Fruit fly (Drosophila melanogaster) whole organism, prepupa: ENCODE data around the gene AstC.
A peak's percentile ranks its signal among the peaks of the same experiment; 100 is the strongest.

ENCODE experiments used
- Blimp-1 ChIP-seq: fragments of 200-800 bp; sonication (Bioruptor generic); optimal IDR thresholded peaks from 3 replicates; lab custom pipeline; 2017; ENCODE audit warnings: missing biosample characterization, missing genetic modification characterization, mild to moderate bottlenecking, moderate library complexity, missing genetic modification reagents
- CG11762 ChIP-seq: fragments of 200-800 bp; sonication (Bioruptor generic); optimal IDR thresholded peaks from 3 replicates; lab custom pipeline; 2016; ENCODE audit warnings: missing biosample characterization, missing genetic modification characterization; ENCODE audit not compliant: insufficient read depth
- CG11902 ChIP-seq: fragments of 200-800 bp; sonication (Bioruptor generic); optimal IDR thresholded peaks from 3 replicates; lab custom pipeline; 2016; ENCODE audit warnings: missing biosample characterization, missing genetic modification characterization
- CG15336 ChIP-seq: fragments of 200-800 bp; sonication (Bioruptor generic); IDR thresholded peaks from 2 replicates; pipeline ENCODE4 v1.3.6; 2022; ENCODE audit warnings: missing biosample characterization, missing genetic modification characterization
- CG3032 ChIP-seq: fragments of 200-800 bp; optimal IDR thresholded peaks from 2 replicates; lab custom pipeline; 2019; ENCODE audit warnings: missing biosample characterization, mild to moderate bottlenecking, missing genetic modification characterization, moderate library complexity
- CG31627 ChIP-seq: fragments of 200-800 bp; sonication (Bioruptor generic); optimal IDR thresholded peaks from 3 replicates; lab custom pipeline; 2016; ENCODE audit warnings: missing biosample characterization, missing genetic modification characterization
- CG34406 ChIP-seq: fragments of 200-800 bp; sonication (Bioruptor generic); optimal IDR thresholded peaks from 3 replicates; lab custom pipeline; 2016; ENCODE audit warnings: missing biosample characterization, missing genetic modification characterization
- CG3919 ChIP-seq: fragments of 200-800 bp; sonication (Bioruptor generic); optimal IDR thresholded peaks from 3 replicates; lab custom pipeline; 2016; ENCODE audit warnings: missing biosample characterization, missing genetic modification characterization
- CG4318 ChIP-seq: fragments of 200-800 bp; sonication (Bioruptor generic); optimal IDR thresholded peaks from 3 replicates; lab custom pipeline; 2017; ENCODE audit warnings: missing biosample characterization, mild to moderate bottlenecking, missing genetic modification characterization
- CG6163 ChIP-seq: fragments of 200-800 bp; sonication (Bioruptor generic); IDR thresholded peaks from 3 replicates; pipeline ENCODE4 v1.3.6; 2022; ENCODE audit warnings: missing biosample characterization, missing genetic modification characterization
- CG6854 ChIP-seq: fragments of 200-800 bp; sonication (Bioruptor generic); optimal IDR thresholded peaks from 2 replicates; lab custom pipeline; 2017; ENCODE audit warnings: missing biosample characterization, mild to moderate bottlenecking, missing genetic modification characterization
- CG7368 ChIP-seq: fragments of 200-800 bp; sonication (Bioruptor generic); optimal IDR thresholded peaks from 3 replicates; lab custom pipeline; 2016; ENCODE audit warnings: missing biosample characterization, missing genetic modification characterization
- CG8119 ChIP-seq: fragments of 200-800 bp; sonication (Bioruptor generic); IDR thresholded peaks from 3 replicates; pipeline ENCODE4 v1.3.6; 2022; ENCODE audit warnings: missing biosample characterization, missing genetic modification characterization
- CG8319 ChIP-seq: fragments of 200-800 bp; sonication (Bioruptor generic); optimal IDR thresholded peaks from 3 replicates; lab custom pipeline; 2016; ENCODE audit warnings: missing biosample characterization, missing genetic modification characterization
- CG9139 ChIP-seq: fragments of 200-800 bp; sonication (Bioruptor generic); optimal IDR thresholded peaks from 3 replicates; lab custom pipeline; 2017; ENCODE audit warnings: missing biosample characterization, mild to moderate bottlenecking, missing genetic modification characterization
- Eip75B ChIP-seq: fragments of 200-800 bp; sonication (Bioruptor generic); optimal IDR thresholded peaks from 3 replicates; lab custom pipeline; 2016; ENCODE audit warnings: missing biosample characterization, missing genetic modification characterization
- Eip78C ChIP-seq: fragments of 200-800 bp; sonication (Bioruptor generic); peaks from one replicate; lab custom pipeline; 2016; ENCODE audit warnings: missing biosample characterization, missing genetic modification characterization
- Eip93F ChIP-seq: fragments of 200-800 bp; sonication (Bioruptor generic); optimal IDR thresholded peaks from 2 replicates; lab custom pipeline; 2016; ENCODE audit warnings: missing biosample characterization, mild to moderate bottlenecking, missing genetic modification characterization
- Ets96B ChIP-seq: fragments of 200-800 bp; optimal IDR thresholded peaks from 2 replicates; lab custom pipeline; 2019; ENCODE audit warnings: missing biosample characterization, mild to moderate bottlenecking, missing genetic modification characterization, moderate library complexity
- Hr39 ChIP-seq: fragments of 200-800 bp; sonication (Bioruptor generic); optimal IDR thresholded peaks from 2 replicates; lab custom pipeline; 2016; ENCODE audit warnings: missing biosample characterization, missing genetic modification characterization
- Hr4 ChIP-seq: fragments of 200-800 bp; sonication (Bioruptor generic); optimal IDR thresholded peaks from 3 replicates; lab custom pipeline; 2016; ENCODE audit warnings: missing biosample characterization, missing genetic modification characterization
- Met ChIP-seq: fragments of 200-800 bp; sonication (Bioruptor generic); optimal IDR thresholded peaks from 3 replicates; lab custom pipeline; 2016; ENCODE audit warnings: missing biosample characterization, missing genetic modification characterization
- Smox ChIP-seq: fragments of 200-800 bp; sonication (Bioruptor generic); optimal IDR thresholded peaks from 3 replicates; lab custom pipeline; 2016; ENCODE audit warnings: missing biosample characterization, missing genetic modification characterization
- Sox102F ChIP-seq: fragments of 200-800 bp; sonication (Bioruptor generic); optimal IDR thresholded peaks from 2 replicates; lab custom pipeline; 2016; ENCODE audit warnings: missing biosample characterization, mild to moderate bottlenecking, missing genetic modification characterization
- Sox14 ChIP-seq: fragments of 200-800 bp; sonication (Bioruptor generic); optimal IDR thresholded peaks from 3 replicates; lab custom pipeline; 2016; ENCODE audit warnings: missing biosample characterization, missing genetic modification characterization
- Sox15 ChIP-seq: fragments of 200-800 bp; sonication (Bioruptor generic); optimal IDR thresholded peaks from 3 replicates; lab custom pipeline; 2016; ENCODE audit warnings: missing biosample characterization, missing genetic modification characterization
- achi ChIP-seq: fragments of 200-800 bp; sonication (Bioruptor generic); optimal IDR thresholded peaks from 3 replicates; lab custom pipeline; 2016; ENCODE audit warnings: missing biosample characterization, missing genetic modification characterization
- acj6 ChIP-seq: fragments of 200-800 bp; sonication (Bioruptor generic); optimal IDR thresholded peaks from 3 replicates; lab custom pipeline; 2016; ENCODE audit warnings: missing biosample characterization, missing genetic modification characterization
- dac ChIP-seq: fragments of 200-800 bp; sonication (Bioruptor generic); optimal IDR thresholded peaks from 2 replicates; lab custom pipeline; 2017; ENCODE audit warnings: missing biosample characterization, mild to moderate bottlenecking, missing genetic modification characterization
- dsx ChIP-seq: fragments of 200-800 bp; optimal IDR thresholded peaks from 3 replicates; lab custom pipeline; 2019; ENCODE audit warnings: missing biosample characterization, mild to moderate bottlenecking, missing genetic modification characterization, moderate library complexity; ENCODE audit not compliant: poor library complexity, severe bottlenecking
- eg ChIP-seq: fragments of 200-800 bp; sonication (Bioruptor generic); IDR thresholded peaks from 3 replicates; pipeline ENCODE4 v1.3.6; 2022; ENCODE audit warnings: missing biosample characterization, missing genetic modification characterization
- esn ChIP-seq: fragments of 200-800 bp; sonication (Bioruptor generic); optimal IDR thresholded peaks from 2 replicates; lab custom pipeline; 2016; ENCODE audit warnings: missing biosample characterization, mild to moderate bottlenecking, missing genetic modification characterization, moderate library complexity
- fd85E ChIP-seq: fragments of 200-800 bp; sonication (Bioruptor generic); optimal IDR thresholded peaks from 3 replicates; lab custom pipeline; 2016; ENCODE audit warnings: missing biosample characterization, missing genetic modification characterization
- fkh ChIP-seq: fragments of 200-800 bp; sonication (Bioruptor generic); optimal IDR thresholded peaks from 3 replicates; lab custom pipeline; 2017; ENCODE audit warnings: missing biosample characterization, mild to moderate bottlenecking, missing genetic modification characterization, moderate library complexity
- lz ChIP-seq: fragments of 200-800 bp; sonication (Bioruptor generic); optimal IDR thresholded peaks from 3 replicates; lab custom pipeline; 2016; ENCODE audit warnings: missing biosample characterization, missing genetic modification characterization
- pdm3 ChIP-seq: fragments of 200-800 bp; sonication (Bioruptor generic); optimal IDR thresholded peaks from 3 replicates; lab custom pipeline; 2016; ENCODE audit warnings: missing biosample characterization, missing genetic modification characterization
- salr ChIP-seq, 2 experiments: fragments of 200-800 bp; sonication (Bioruptor generic); optimal IDR thresholded peaks; 3 replicates each; lab custom pipeline; 2016 to 2018; ENCODE audit warnings: missing biosample characterization in 2 of 2, missing genetic modification characterization in 2 of 2, mild to moderate bottlenecking in 1 of 2
- ss ChIP-seq, 2 experiments: fragments of 200-800 bp; sonication (Bioruptor generic); optimal IDR thresholded peaks; 2 replicates in 1 of 2; 3 replicates in 1 of 2; lab custom pipeline; 2017 to 2018; ENCODE audit warnings: mild to moderate bottlenecking in 2 of 2, missing biosample characterization in 2 of 2, missing genetic modification characterization in 2 of 2, moderate library complexity in 1 of 2
- svp ChIP-seq: fragments of 200-800 bp; sonication (Bioruptor generic); peaks from one replicate; lab custom pipeline; 2016; ENCODE audit warnings: missing biosample characterization, missing genetic modification characterization
- topi ChIP-seq: fragments of 200-800 bp; sonication (Bioruptor generic); optimal IDR thresholded peaks from 3 replicates; lab custom pipeline; 2016; ENCODE audit warnings: missing biosample characterization, missing genetic modification characterization
- vri ChIP-seq: fragments of 200-800 bp; sonication (Bioruptor generic); optimal IDR thresholded peaks from 3 replicates; lab custom pipeline; 2016; ENCODE audit warnings: missing biosample characterization, mild to moderate bottlenecking, missing genetic modification characterization

Gene AstC

DNA sequence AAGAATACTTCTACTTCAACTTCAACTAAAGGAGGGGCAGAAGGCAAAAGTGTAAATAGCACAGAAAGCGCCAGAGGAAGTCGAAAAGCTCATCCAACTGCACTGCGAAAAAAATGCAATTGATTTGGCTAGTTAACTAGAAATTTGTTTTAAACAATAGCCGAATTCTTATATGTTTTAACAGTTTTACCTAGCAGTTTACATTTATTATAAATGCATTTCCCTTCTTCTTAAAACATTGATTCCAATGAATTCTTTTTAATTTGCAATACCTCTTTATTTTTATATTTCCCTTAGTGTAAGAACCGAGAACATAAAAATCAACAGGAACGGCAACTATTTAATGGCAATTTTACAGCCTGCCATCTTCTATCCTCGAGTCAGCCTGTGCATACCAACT is 32.9 kb downstream of the AstC start (continued):
- TF ChIP-seq svp (GFP tag; lab: Kevin White, UChicago), result no peak
- no peak for TF ChIP-seq topi
- peak; percentile 46 for TF ChIP-seq Eip75B
- TF ChIP-seq CG11902 (GFP tag; lab: Kevin White, UChicago), result no peak
- no peak for TF ChIP-seq CG7368 (GFP tag; lab: Kevin White, UChicago)
- TF ChIP-seq CG34406 (GFP tag; lab: Kevin White, UChicago), result no peak
- TF ChIP-seq pdm3 (GFP tag; lab: Kevin White, UChicago), result no peak
- TF ChIP-seq Eip93F (GFP tag; lab: Kevin White, UChicago), result no peak
- TF ChIP-seq achi (GFP tag; lab: Kevin White, UChicago), result peak; percentile 13
- peak; percentile 57 for TF ChIP-seq dsx (GFP tag; lab: Kevin White, UChicago)
- TF ChIP-seq CG3919 (GFP tag; lab: Kevin White, UChicago), result peak; percentile 41
- TF ChIP-seq dac (GFP tag; lab: Kevin White, UChicago), result no peak
- TF ChIP-seq Hr4, result peak; percentile 0
- TF ChIP-seq ss (GFP tag; optimal IDR thresholded peaks at IDR 0.05; lab: Kevin White, UChicago), result peak; percentile 13 to 27
- TF ChIP-seq Eip78C, result peak; percentile 83
- TF ChIP-seq Hr39 (GFP tag; lab: Kevin White, UChicago), result no peak
- TF ChIP-seq acj6, result no peak
- TF ChIP-seq CG9139 (GFP tag; lab: Kevin White, UChicago), result no peak
- no peak for TF ChIP-seq Blimp-1
- TF ChIP-seq CG15336 (GFP tag; lab: Robert Waterston, UW), result no peak
- TF ChIP-seq esn (GFP tag; lab: Kevin White, UChicago), result no peak
- peak; percentile 58 for TF ChIP-seq Ets96B (tag; lab: Kevin White, UChicago)
- TF ChIP-seq Sox102F (GFP tag; lab: Kevin White, UChicago), result no peak
- TF ChIP-seq Smox (GFP tag; lab: Kevin White, UChicago), result no peak
- TF ChIP-seq CG8119 (GFP tag; lab: Robert Waterston, UW), result no peak
- TF ChIP-seq, all 60 proteins: peak for 14

DNA sequence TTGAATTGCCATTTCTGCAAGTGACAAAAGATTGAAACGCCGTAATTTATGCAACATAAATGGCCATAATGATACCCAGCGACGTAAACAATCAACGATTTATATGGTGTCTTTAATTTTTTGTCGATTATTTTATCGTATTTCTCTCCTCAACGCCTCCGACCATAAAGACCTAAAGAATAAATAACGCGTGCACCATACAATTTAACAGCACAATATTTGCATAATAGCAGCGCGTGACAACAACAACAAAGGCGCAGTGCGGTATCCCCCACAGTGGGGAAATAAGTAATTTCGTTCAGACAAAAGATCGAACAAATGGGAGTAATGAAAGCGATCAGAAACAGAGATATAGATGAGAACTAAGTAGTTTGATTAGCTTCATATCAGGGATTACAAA is 35.1 kb downstream of the AstC start:
- TF ChIP-seq topi (peak; percentile 20), Sox102F (GFP tag; lab: Kevin White, UChicago) (peak; percentile 3), CG15336 (GFP tag; lab: Robert Waterston, UW) (no peak), CG7368 (GFP tag; lab: Kevin White, UChicago) (no peak), salr (GFP tag; optimal IDR thresholded peaks at IDR 0.05; lab: Kevin White, UChicago) (no peak), Sox15 (GFP tag; lab: Kevin White, UChicago) (no peak), Sox14 (GFP tag; lab: Kevin White, UChicago) (peak; percentile 1), fkh (peak; percentile 51), vri (GFP tag; lab: Kevin White, UChicago) (peak; percentile 61), ss (GFP tag; optimal IDR thresholded peaks at IDR 0.05; lab: Kevin White, UChicago) (no peak), CG11762 (GFP tag; lab: Kevin White, UChicago) (no peak), Met (GFP tag; lab: Kevin White, UChicago) (peak; percentile 19), Eip93F (GFP tag; lab: Kevin White, UChicago) (peak; percentile 29)

DNA sequence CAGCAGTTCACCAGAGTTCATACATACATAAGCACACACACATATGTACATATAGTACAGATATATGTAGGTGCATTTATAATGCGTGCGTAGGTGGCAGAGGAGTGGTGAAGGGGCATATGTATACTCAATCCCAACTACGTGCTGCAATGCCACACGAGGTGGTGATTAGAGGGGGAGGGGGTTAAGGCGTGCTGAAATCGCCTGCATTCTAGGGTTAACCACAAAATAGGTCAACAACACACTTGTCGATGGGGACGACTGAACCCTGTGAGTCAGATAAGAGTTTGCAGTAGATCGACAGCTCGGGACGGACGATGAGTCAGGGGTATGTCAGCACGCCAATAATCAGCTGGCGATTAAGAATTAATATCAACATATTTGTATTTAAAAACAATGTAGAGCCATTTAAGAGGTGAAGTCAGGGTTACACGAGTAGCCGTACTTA is 35.7 kb downstream of the AstC start:
- TF ChIP-seq Eip75B (peak; percentile 5), Sox14 (GFP tag; lab: Kevin White, UChicago) (no peak), acj6 (no peak), vri (GFP tag; lab: Kevin White, UChicago) (peak; percentile 35), svp (GFP tag; lab: Kevin White, UChicago) (peak; percentile 66)

DNA sequence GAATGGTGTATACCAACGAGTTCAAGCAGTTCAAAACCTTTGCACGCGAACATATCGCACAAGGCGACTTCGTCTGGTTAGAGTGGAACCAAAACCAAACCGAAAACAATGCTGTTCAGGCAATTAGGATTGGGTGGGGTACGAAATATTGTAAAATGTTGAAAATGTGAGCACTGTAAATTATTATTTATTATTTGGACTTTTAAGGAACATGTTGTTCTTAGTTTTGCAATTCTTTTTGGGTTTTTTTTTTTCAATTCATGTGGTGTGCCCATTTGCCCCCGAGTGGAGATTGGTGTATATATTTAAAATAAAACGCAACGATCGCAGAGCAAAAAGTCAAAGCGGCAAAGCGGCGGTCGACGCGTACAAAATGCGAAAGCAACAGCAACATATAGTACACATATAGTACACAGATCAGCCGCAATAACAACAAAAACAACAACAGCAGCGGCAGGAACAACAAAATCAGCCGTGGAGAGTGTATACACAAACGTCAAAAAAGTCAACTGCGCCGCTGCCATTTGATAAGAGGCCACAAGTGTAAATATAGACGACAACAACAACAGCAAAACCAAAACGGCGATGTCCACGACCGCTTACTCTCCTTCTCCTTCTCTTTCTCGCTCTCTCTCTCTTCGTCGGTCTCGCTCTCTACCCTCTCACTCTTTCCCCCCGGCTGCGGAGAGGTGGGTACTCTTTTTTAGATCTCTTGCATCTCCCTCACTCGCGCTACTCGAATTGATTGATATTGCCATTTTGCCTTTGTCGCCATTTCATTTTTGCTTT is 36.3 kb downstream of the AstC start:
- TF ChIP-seq fkh, result peak; percentile 98
- no peak for TF ChIP-seq dac (GFP tag; lab: Kevin White, UChicago)
- TF ChIP-seq CG11762 (GFP tag; lab: Kevin White, UChicago), result peak; percentile 41
- peak; percentile 25 for TF ChIP-seq CG4318 (GFP tag; lab: Kevin White, UChicago)
- peak; percentile 75 for TF ChIP-seq CG34406 (GFP tag; lab: Kevin White, UChicago)
- peak; percentile 80 for TF ChIP-seq Hr39 (GFP tag; lab: Kevin White, UChicago)
- TF ChIP-seq CG8319 (GFP tag; lab: Kevin White, UChicago), result no peak
- peak; percentile 82 for TF ChIP-seq Met (GFP tag; lab: Kevin White, UChicago)
- TF ChIP-seq esn (GFP tag; lab: Kevin White, UChicago), result peak; percentile 86
- TF ChIP-seq fd85E (GFP tag; lab: Kevin White, UChicago), result peak; percentile 17
- peak; percentile 35 for TF ChIP-seq Ets96B (tag; lab: Kevin White, UChicago)
- peak; percentile 83 for TF ChIP-seq CG31627 (GFP tag; lab: Kevin White, UChicago)
- peak; percentile 75; the same call in 2 of the 3 replicates for TF ChIP-seq eg
- TF ChIP-seq topi, result peak; percentile 67
- TF ChIP-seq CG6854 (GFP tag; lab: Kevin White, UChicago), result no peak
- peak; percentile 79 for TF ChIP-seq CG6163 (GFP tag; lab: Robert Waterston, UW)
- TF ChIP-seq vri (GFP tag; lab: Kevin White, UChicago), result peak; percentile 66
- no peak for TF ChIP-seq CG9139 (GFP tag; lab: Kevin White, UChicago)
- TF ChIP-seq lz, result peak; percentile 69
- peak; percentile 5 for TF ChIP-seq CG3032 (tag; lab: Kevin White, UChicago)
- peak; percentile 41 for TF ChIP-seq Hr4
